Worm (Caenorhabditis elegans) whole organism, L3 larva: ENCODE data around the gene argn-1.
A peak's percentile ranks its signal among the peaks of the same experiment; 100 is the strongest.

Source experiments
- R02D3.7 ChIP-seq: fragments of 150-350 bp; optimal IDR thresholded peaks from 2 replicates; lab custom pipeline; 2014; ENCODE audit warnings: missing biosample characterization, missing genetic modification characterization
- aly-2 ChIP-seq: fragments of 150-350 bp; optimal IDR thresholded peaks from 2 replicates; lab custom pipeline; 2014; ENCODE audit warnings: missing biosample characterization, missing genetic modification characterization
- ama-1 ChIP-seq: fragments of 150-350 bp; optimal IDR thresholded peaks from 2 replicates; lab custom pipeline; 2018
- ceh-16 ChIP-seq: sonication (generic microtip); optimal IDR thresholded peaks from 2 replicates; lab custom pipeline; 2017; ENCODE audit warnings: missing biosample characterization, missing genetic modification characterization
- ceh-28 ChIP-seq: fragments of 150-350 bp; optimal IDR thresholded peaks from 2 replicates; lab custom pipeline; 2014; ENCODE audit warnings: missing biosample characterization, missing genetic modification reagents, missing genetic modification characterization
- ceh-9 ChIP-seq: sonication (generic microtip); optimal IDR thresholded peaks from 2 replicates; lab custom pipeline; 2018; ENCODE audit warnings: missing biosample characterization, missing genetic modification characterization
- daf-12 ChIP-seq: fragments of 150-350 bp; optimal IDR thresholded peaks from 2 replicates; lab custom pipeline; 2014; ENCODE audit warnings: missing biosample characterization, missing genetic modification reagents, missing genetic modification characterization
- egl-27 ChIP-seq: sonication (generic microtip); optimal IDR thresholded peaks from 4 replicates; lab custom pipeline; 2017; ENCODE audit warnings: missing biosample characterization, missing genetic modification reagents, missing genetic modification characterization
- egl-5 ChIP-seq: fragments of 150-350 bp; optimal IDR thresholded peaks from 2 replicates; lab custom pipeline; 2017; ENCODE audit warnings: missing biosample characterization, missing genetic modification reagents, missing genetic modification characterization, inconsistent platforms
- elt-1 ChIP-seq: fragments of 150-350 bp; optimal IDR thresholded peaks from 2 replicates; lab custom pipeline; 2014; ENCODE audit warnings: missing biosample characterization, missing genetic modification characterization
- elt-2 ChIP-seq: sonication (generic microtip); optimal IDR thresholded peaks from 2 replicates; lab custom pipeline; 2016; ENCODE audit warnings: missing genetic modification reagents, mild to moderate bottlenecking, missing genetic modification characterization, missing compliant biosample characterization
- elt-3 ChIP-seq, 3 experiments: fragments of 150-350 bp in 1 of 3; sonication (generic microtip) in 2 of 3; optimal IDR thresholded peaks; 2 replicates in 2 of 3; 4 replicates in 1 of 3; lab custom pipeline; 2014 to 2017; ENCODE audit warnings: missing biosample characterization in 3 of 3, missing genetic modification characterization in 3 of 3
- eor-1 ChIP-seq, 2 experiments: fragments of 150-350 bp; optimal IDR thresholded peaks; 2 replicates each; lab custom pipeline; 2014 to 2018; ENCODE audit warnings: missing biosample characterization in 2 of 2, missing genetic modification characterization in 2 of 2
- fkh-10 ChIP-seq: sonication (generic microtip); optimal IDR thresholded peaks from 2 replicates; lab custom pipeline; 2017; ENCODE audit warnings: missing biosample characterization, missing genetic modification reagents, missing genetic modification characterization
- fkh-2 ChIP-seq: fragments of 150-350 bp; optimal IDR thresholded peaks from 2 replicates; lab custom pipeline; 2014; ENCODE audit warnings: missing biosample characterization, missing genetic modification reagents, missing genetic modification characterization
- fos-1 ChIP-seq: fragments of 150-350 bp; optimal IDR thresholded peaks from 2 replicates; lab custom pipeline; 2014; ENCODE audit warnings: missing biosample characterization, missing genetic modification characterization
- hmg-11 ChIP-seq: sonication (generic microtip); optimal IDR thresholded peaks from 2 replicates; lab custom pipeline; 2016; ENCODE audit warnings: missing genetic modification characterization, missing compliant biosample characterization
- jun-1 ChIP-seq: fragments of 150-350 bp; optimal IDR thresholded peaks from 2 replicates; lab custom pipeline; 2014; ENCODE audit warnings: missing biosample characterization, missing genetic modification reagents, missing genetic modification characterization
- lin-15B ChIP-seq: fragments of 150-350 bp; optimal IDR thresholded peaks from 2 replicates; lab custom pipeline; 2014; ENCODE audit warnings: missing biosample characterization, missing genetic modification characterization
- lin-39 ChIP-seq: fragments of 150-350 bp; optimal IDR thresholded peaks from 2 replicates; lab custom pipeline; 2018; ENCODE audit warnings: missing biosample characterization, missing genetic modification reagents, missing genetic modification characterization
- mdl-1 ChIP-seq: fragments of 150-350 bp; optimal IDR thresholded peaks from 2 replicates; lab custom pipeline; 2014; ENCODE audit warnings: missing biosample characterization, missing genetic modification characterization
- nfya-1 ChIP-seq: sonication (generic microtip); optimal IDR thresholded peaks from 2 replicates; lab custom pipeline; 2017; ENCODE audit warnings: missing genetic modification characterization, mild to moderate bottlenecking, missing compliant biosample characterization, antibody characterized with exemption, moderate library complexity; ENCODE audit not compliant: insufficient read depth
- nhr-23 ChIP-seq: fragments of 150-350 bp; optimal IDR thresholded peaks from 2 replicates; lab custom pipeline; 2014; ENCODE audit warnings: missing biosample characterization, missing genetic modification reagents, missing genetic modification characterization
- nhr-25 ChIP-seq: sonication (generic microtip); optimal IDR thresholded peaks from 2 replicates; lab custom pipeline; 2017; ENCODE audit warnings: missing biosample characterization, missing genetic modification characterization
- nhr-28 ChIP-seq: fragments of 150-350 bp; optimal IDR thresholded peaks from 2 replicates; lab custom pipeline; 2014; ENCODE audit warnings: missing biosample characterization, missing genetic modification characterization
- nhr-43 ChIP-seq: sonication (generic microtip); optimal IDR thresholded peaks from 2 replicates; lab custom pipeline; 2016; ENCODE audit warnings: mild to moderate bottlenecking, missing genetic modification characterization, missing compliant biosample characterization; ENCODE audit not compliant: poor library complexity, severe bottlenecking
- pha-4 ChIP-seq: fragments of 150-350 bp; optimal IDR thresholded peaks from 2 replicates; lab custom pipeline; 2014; ENCODE audit warnings: missing biosample characterization, missing genetic modification reagents, missing genetic modification characterization
- pqm-1 ChIP-seq: fragments of 150-350 bp; optimal IDR thresholded peaks from 2 replicates; lab custom pipeline; 2017; ENCODE audit warnings: missing biosample characterization, missing genetic modification characterization, inconsistent platforms
- sea-2 ChIP-seq: fragments of 150-350 bp; sonication (generic microtip); optimal IDR thresholded peaks from 4 replicates; lab custom pipeline; 2014; ENCODE audit warnings: missing biosample characterization, missing genetic modification reagents, missing genetic modification characterization
- skn-1 ChIP-seq: fragments of 150-350 bp; optimal IDR thresholded peaks from 2 replicates; lab custom pipeline; 2014; ENCODE audit warnings: missing biosample characterization, missing genetic modification characterization
- snpc-4 ChIP-seq: fragments of 150-350 bp; optimal IDR thresholded peaks from 2 replicates; lab custom pipeline; 2014; ENCODE audit warnings: missing biosample characterization, missing genetic modification characterization
- tbx-2 ChIP-seq: sonication (generic microtip); optimal IDR thresholded peaks from 2 replicates; lab custom pipeline; 2016; ENCODE audit warnings: mild to moderate bottlenecking, missing genetic modification characterization, missing compliant biosample characterization
- unc-39 ChIP-seq: sonication (generic microtip); optimal IDR thresholded peaks from 4 replicates; lab custom pipeline; 2017; ENCODE audit warnings: missing biosample characterization, missing genetic modification characterization
- ztf-11 ChIP-seq: fragments of 150-350 bp; optimal IDR thresholded peaks from 2 replicates; lab custom pipeline; 2014; ENCODE audit warnings: missing biosample characterization, missing genetic modification characterization

Gene argn-1

DNA sequence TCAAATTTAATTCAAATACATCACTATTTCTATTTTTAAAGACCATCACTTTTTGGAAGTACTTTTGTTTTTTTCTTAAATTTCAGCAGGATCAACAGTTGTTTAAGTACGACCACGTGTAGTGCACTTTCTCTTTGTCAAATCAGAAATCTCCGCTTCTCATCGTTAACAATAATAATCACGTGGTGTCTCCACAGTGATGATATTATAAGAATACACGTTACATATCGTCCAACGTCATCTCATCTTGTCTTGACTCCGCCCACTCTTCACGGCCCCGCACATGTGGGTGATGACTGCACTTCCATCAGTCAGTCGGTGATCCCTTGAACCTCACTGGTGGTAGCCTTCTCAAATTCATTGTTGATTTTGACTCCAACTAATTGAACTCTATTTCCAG, at the start of gene argn-1:
TSS of gene argn-1 (plus strand) at position 83 of the 400 bp plus-strand sequence.
- TF ChIP-seq nhr-43 (tag; lab: Kevin White, UChicago): peak; percentile 85
- TF ChIP-seq nhr-25 (tag; lab: Kevin White, UChicago): peak; percentile 86
- no peak for TF ChIP-seq ceh-9
- no peak for TF ChIP-seq fkh-10
- TF ChIP-seq elt-3 (tag; optimal IDR thresholded peaks at IDR 0.05; lab: Kevin White, UChicago): peak in 1 of 3 experiments; percentile 8
- TF ChIP-seq nhr-23 (tag; lab: Kevin White, UChicago): peak; percentile 79
- TF ChIP-seq, all 47 proteins: peak for 4

DNA sequence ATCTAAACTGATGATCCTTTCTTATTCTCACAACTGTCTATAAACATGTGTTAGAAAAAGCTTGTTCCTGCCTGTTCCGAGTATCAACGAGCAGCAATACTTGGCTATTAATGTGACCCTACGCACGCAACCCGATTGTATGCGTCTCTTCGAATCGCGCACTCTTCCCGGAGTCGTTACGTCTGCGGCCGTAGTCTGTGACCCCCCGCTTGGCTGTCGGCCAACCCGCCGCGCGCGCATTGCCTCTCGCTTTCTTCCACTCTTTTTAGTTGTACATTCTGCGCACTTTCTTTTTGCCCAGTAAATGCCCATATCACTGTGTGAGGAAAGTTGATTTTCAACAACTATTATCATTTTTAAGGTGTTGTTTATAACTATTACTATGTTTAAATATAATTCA, 38.0 kb upstream of the argn-1 start:
- peak; percentile 31 for TF ChIP-seq pha-4 (tag; lab: Kevin White, UChicago)
- peak; percentile 82 for TF ChIP-seq egl-5 (tag; lab: Kevin White, UChicago)
- peak; percentile 81 for TF ChIP-seq lin-39 (tag; lab: Kevin White, UChicago)
- TF ChIP-seq eor-1 (tag; optimal IDR thresholded peaks at IDR 0.05; lab: Kevin White, UChicago): no peak
- TF ChIP-seq ztf-11 (tag; lab: Kevin White, UChicago): no peak
- peak; percentile 57 for TF ChIP-seq nhr-23 (tag; lab: Kevin White, UChicago)
- TF ChIP-seq hmg-11 (tag; lab: Kevin White, UChicago): peak; percentile 86
- peak; percentile 5 for TF ChIP-seq lin-15B (tag; lab: Kevin White, UChicago)
- peak; percentile 48 for TF ChIP-seq nfya-1 (tag; lab: Kevin White, UChicago)
- TF ChIP-seq, all 47 proteins: peak for 7

DNA sequence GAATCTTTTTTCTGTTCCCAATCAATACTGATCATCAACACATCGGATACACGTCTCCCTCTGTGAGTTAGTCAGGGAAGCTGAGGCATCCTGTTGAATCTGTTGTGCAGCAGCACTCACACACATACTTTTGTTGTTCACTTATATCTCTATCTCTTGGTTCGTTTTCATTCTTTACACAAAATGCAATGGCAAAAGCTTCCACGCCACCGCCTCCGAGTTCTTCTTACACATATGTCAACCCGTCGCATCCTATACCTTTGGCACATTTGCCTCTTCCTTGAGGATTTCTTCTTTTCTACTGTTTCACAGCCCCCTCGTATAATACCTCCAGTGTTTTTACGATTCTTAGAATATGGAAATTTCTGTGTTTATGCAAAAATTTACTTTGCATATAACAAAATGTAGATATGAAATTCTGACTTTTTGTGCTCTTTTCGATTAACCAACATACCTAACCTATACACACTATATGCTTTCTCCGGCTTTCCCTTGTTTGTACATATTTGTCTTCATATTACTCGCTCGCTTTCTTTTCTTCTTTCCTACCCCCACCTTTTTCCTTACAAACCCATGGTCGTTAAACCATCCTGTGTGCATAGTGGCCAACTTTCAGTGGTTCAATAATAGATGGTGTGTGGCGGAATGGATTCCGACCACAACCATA, 37.2 kb upstream of the argn-1 start, which contains the start of gene unc-97:
TSS of gene unc-97 (plus strand) at position 617 of the 667 bp plus-strand sequence.
- TF ChIP-seq elt-2 (tag; lab: Kevin White, UChicago) (no peak), pha-4 (tag; lab: Kevin White, UChicago) (peak; percentile 2)

DNA sequence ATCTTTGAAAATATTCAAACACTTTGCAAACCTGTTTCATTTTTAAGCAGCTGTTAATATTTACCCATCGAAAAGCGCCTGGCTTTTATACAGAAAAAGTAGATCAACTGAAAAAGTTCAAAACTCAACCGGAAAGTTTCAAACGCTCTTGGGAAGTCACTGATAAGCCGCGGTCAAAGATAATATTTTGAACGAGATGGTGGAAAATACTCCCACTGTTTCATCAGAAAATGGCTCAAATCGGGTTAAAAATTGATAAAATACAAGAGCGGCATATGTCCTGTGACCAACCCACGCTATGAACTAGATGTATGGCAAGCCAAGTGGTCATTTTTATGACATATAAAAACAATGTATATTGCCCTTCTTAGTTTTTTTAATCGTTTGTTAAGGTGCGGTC, 30.6 kb upstream of the argn-1 start, which contains the start of gene sulp-2:
TSS of gene sulp-2 (minus strand) at position 107 of the 400 bp plus-strand sequence.
- TF ChIP-seq egl-27 (tag; lab: Kevin White, UChicago) (no peak), skn-1 (no peak), ztf-11 (tag; lab: Kevin White, UChicago) (no peak), sea-2 (GFP tag; lab: Kevin White, UChicago) (no peak), pqm-1 (tag; lab: Kevin White, UChicago) (peak; percentile 52), eor-1 (tag; optimal IDR thresholded peaks at IDR 0.05; lab: Kevin White, UChicago) (no peak), elt-2 (tag; lab: Kevin White, UChicago) (peak; percentile 35), ama-1 (lab: Kevin White, UChicago) (no peak)

DNA sequence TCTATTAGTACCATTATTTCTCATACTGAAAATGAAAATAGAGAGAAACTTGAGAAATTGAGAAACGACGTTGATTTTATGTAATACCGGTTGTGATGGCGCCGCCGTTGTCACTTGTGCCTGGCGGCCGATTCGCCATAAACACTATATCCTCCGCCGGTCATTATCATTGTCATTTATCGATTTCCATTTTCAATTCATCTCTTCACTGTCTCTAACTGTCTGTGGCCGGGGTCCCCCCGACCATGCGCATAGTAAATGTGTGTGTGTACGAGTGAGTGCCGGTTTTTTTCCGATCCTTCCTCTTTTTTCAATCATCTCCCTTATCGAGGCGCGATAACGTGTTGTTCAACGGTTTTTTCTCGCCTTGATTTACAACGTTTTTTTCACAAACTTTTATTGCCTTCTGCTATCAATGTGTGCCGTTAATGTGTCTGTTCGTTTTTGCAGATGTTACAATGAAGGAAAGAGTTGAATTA, 26.4 kb upstream of the argn-1 start, which contains the start of gene F14D12.1:
TSS of gene F14D12.1 (plus strand) at position 429 of the 479 bp plus-strand sequence.
- TF ChIP-seq snpc-4 (tag; lab: Kevin White, UChicago) (no peak), mdl-1 (tag; lab: Kevin White, UChicago) (no peak), elt-3 (tag; optimal IDR thresholded peaks at IDR 0.05; lab: Kevin White, UChicago) (peak; percentile 61 to 71 (median 68)), ceh-28 (tag; lab: Kevin White, UChicago) (peak; percentile 65), ceh-16 (no peak), aly-2 (tag; lab: Kevin White, UChicago) (no peak), pqm-1 (tag; lab: Kevin White, UChicago) (no peak), pha-4 (tag; lab: Kevin White, UChicago) (no peak), nhr-23 (tag; lab: Kevin White, UChicago) (peak; percentile 57), nfya-1 (tag; lab: Kevin White, UChicago) (no peak), jun-1 (tag; lab: Kevin White, UChicago) (no peak), ceh-9 (no peak), fos-1 (tag; lab: Kevin White, UChicago) (no peak), lin-39 (tag; lab: Kevin White, UChicago) (no peak), ama-1 (lab: Kevin White, UChicago) (no peak), R02D3.7 (no peak), nhr-25 (tag; lab: Kevin White, UChicago) (peak; percentile 38), hmg-11 (tag; lab: Kevin White, UChicago) (no peak), tbx-2 (tag; lab: Kevin White, UChicago) (no peak), nhr-28 (tag; lab: Kevin White, UChicago) (no peak), nhr-43 (tag; lab: Kevin White, UChicago) (peak; percentile 84), daf-12 (tag; lab: Kevin White, UChicago) (no peak), fkh-2 (tag; lab: Kevin White, UChicago) (no peak), lin-15B (tag; lab: Kevin White, UChicago) (no peak), unc-39 (tag; lab: Kevin White, UChicago) (no peak), elt-1 (tag; lab: Kevin White, UChicago) (no peak)
